Fruit fly (Drosophila melanogaster) whole organism, embryonic: ENCODE data around the gene CG46307.

Experiments used
- Atf-2 ChIP-seq: fragments of 200-800 bp; sonication (Bioruptor generic); optimal IDR thresholded peaks from 2 replicates; lab custom pipeline; 2016; ENCODE audit warnings: missing biosample characterization, missing genetic modification characterization
- BtbVII ChIP-seq: fragments of 200-800 bp; sonication (Bioruptor generic); optimal IDR thresholded peaks from 3 replicates; lab custom pipeline; 2017; ENCODE audit warnings: missing biosample characterization, mild to moderate bottlenecking, missing genetic modification characterization
- CG10431 ChIP-seq: fragments of 200-800 bp; sonication (Bioruptor generic); optimal IDR thresholded peaks from 3 replicates; lab custom pipeline; 2018; ENCODE audit warnings: missing biosample characterization, mild to moderate bottlenecking, missing genetic modification characterization
- CG11093 ChIP-seq: fragments of 200-800 bp; sonication (Bioruptor generic); IDR thresholded peaks from 3 replicates; pipeline ENCODE4 v1.3.6; 2022; ENCODE audit warnings: missing biosample characterization, missing genetic modification characterization
- CG11504 ChIP-seq: fragments of 200-800 bp; sonication (Bioruptor generic); optimal IDR thresholded peaks from 3 replicates; lab custom pipeline; 2019; ENCODE audit warnings: missing biosample characterization, mild to moderate bottlenecking, missing genetic modification characterization, moderate library complexity
- CG13424 ChIP-seq: fragments of 200-800 bp; sonication (Bioruptor generic); optimal IDR thresholded peaks from 2 replicates; lab custom pipeline; 2019; ENCODE audit warnings: missing biosample characterization, mild to moderate bottlenecking, missing genetic modification characterization, moderate library complexity
- CG1603 ChIP-seq: fragments of 200-800 bp; sonication (Bioruptor generic); optimal IDR thresholded peaks from 2 replicates; lab custom pipeline; 2019; ENCODE audit warnings: missing biosample characterization, mild to moderate bottlenecking, missing genetic modification characterization, moderate library complexity
- CG16779 ChIP-seq: fragments of 200-800 bp; sonication (Bioruptor generic); IDR thresholded peaks from 2 replicates; pipeline ENCODE4 v1.3.6; 2022; ENCODE audit warnings: missing biosample characterization, missing genetic modification characterization
- CG17829 ChIP-seq: fragments of 200-800 bp; optimal IDR thresholded peaks from 2 replicates; lab custom pipeline; 2019; ENCODE audit warnings: missing biosample characterization, mild to moderate bottlenecking, missing genetic modification characterization, moderate library complexity
- CG18476 ChIP-seq: fragments of 200-800 bp; sonication (Bioruptor generic); optimal IDR thresholded peaks from 2 replicates; lab custom pipeline; 2016; ENCODE audit warnings: missing biosample characterization, mild to moderate bottlenecking, missing genetic modification characterization
- CG2120 ChIP-seq: fragments of 200-800 bp; sonication (Bioruptor generic); optimal IDR thresholded peaks from 3 replicates; lab custom pipeline; 2016; ENCODE audit warnings: missing biosample characterization, missing genetic modification characterization
- CG2889 ChIP-seq: fragments of 200-800 bp; sonication (Bioruptor generic); IDR thresholded peaks from 3 replicates; pipeline ENCODE4 v1.3.6; 2022; ENCODE audit warnings: missing biosample characterization, missing genetic modification characterization
- CG30403 ChIP-seq: fragments of 200-800 bp; sonication (Bioruptor generic); optimal IDR thresholded peaks from 3 replicates; lab custom pipeline; 2016; ENCODE audit warnings: missing biosample characterization, missing genetic modification characterization
- CG4424 ChIP-seq: fragments of 200-800 bp; sonication (Bioruptor generic); optimal IDR thresholded peaks from 3 replicates; lab custom pipeline; 2016; ENCODE audit warnings: missing biosample characterization, missing genetic modification characterization
- CG4707 ChIP-seq: fragments of 200-800 bp; sonication (Bioruptor generic); optimal IDR thresholded peaks from 2 replicates; lab custom pipeline; 2018; ENCODE audit warnings: missing biosample characterization, mild to moderate bottlenecking, missing genetic modification characterization, moderate library complexity
- CG4820 ChIP-seq: fragments of 200-800 bp; sonication (Bioruptor generic); optimal IDR thresholded peaks from 3 replicates; lab custom pipeline; 2016; ENCODE audit warnings: missing biosample characterization, missing genetic modification characterization
- CG6813 ChIP-seq: fragments of 200-800 bp; sonication (Bioruptor generic); optimal IDR thresholded peaks from 2 replicates; lab custom pipeline; 2017; ENCODE audit warnings: missing biosample characterization, missing genetic modification characterization, mild to moderate bottlenecking, moderate library complexity, missing genetic modification reagents
- CG8290 ChIP-seq, 3 experiments: fragments of 200-800 bp; sonication (Bioruptor generic); optimal IDR thresholded peaks; 2 replicates each; lab custom pipeline; 2016 to 2019; ENCODE audit warnings: missing biosample characterization in 3 of 3, missing genetic modification characterization in 3 of 3, mild to moderate bottlenecking in 2 of 3, moderate library complexity in 1 of 3
- CG8388 ChIP-seq: fragments of 200-800 bp; sonication (Bioruptor generic); optimal IDR thresholded peaks from 2 replicates; lab custom pipeline; 2019; ENCODE audit warnings: missing biosample characterization, mild to moderate bottlenecking, missing genetic modification characterization, moderate library complexity
- E2f1 ChIP-seq: fragments of 200-800 bp; sonication (Bioruptor generic); IDR thresholded peaks from 2 replicates; pipeline ENCODE4 v1.3.6; 2022; ENCODE audit warnings: missing biosample characterization, missing genetic modification characterization
- Ets65A ChIP-seq: fragments of 200-800 bp; sonication (Bioruptor generic); peaks from one replicate; lab custom pipeline; 2016; ENCODE audit warnings: missing biosample characterization, missing genetic modification characterization
- HLHmδ ChIP-seq: fragments of 200-800 bp; sonication (Bioruptor generic); optimal IDR thresholded peaks from 2 replicates; lab custom pipeline; 2018; ENCODE audit warnings: missing biosample characterization, mild to moderate bottlenecking, missing genetic modification characterization, moderate library complexity
- Hey ChIP-seq: fragments of 200-800 bp; sonication (Bioruptor generic); optimal IDR thresholded peaks from 3 replicates; lab custom pipeline; 2018; ENCODE audit warnings: missing biosample characterization, mild to moderate bottlenecking, missing genetic modification characterization
- Hr78 ChIP-seq, 2 experiments: fragments of 200-800 bp in 1 of 2; fragments of >200 bp in 1 of 2; sonication (Bioruptor generic) in 1 of 2; optimal IDR thresholded peaks; 2 replicates each; lab custom pipeline; 2017 to 2019; ENCODE audit warnings: missing biosample characterization in 2 of 2, missing genetic modification characterization in 2 of 2, mild to moderate bottlenecking in 1 of 2, moderate library complexity in 1 of 2
- Meics ChIP-seq: fragments of 200-800 bp; sonication (Bioruptor generic); optimal IDR thresholded peaks from 2 replicates; lab custom pipeline; 2017; ENCODE audit warnings: missing biosample characterization, mild to moderate bottlenecking, missing genetic modification characterization
- Mrtf ChIP-seq: fragments of 200-800 bp; sonication (Bioruptor generic); IDR thresholded peaks from 3 replicates; pipeline ENCODE4 v1.3.6; 2022; ENCODE audit warnings: missing biosample characterization, missing genetic modification characterization
- Oli ChIP-seq: fragments of 200-800 bp; sonication (Bioruptor generic); optimal IDR thresholded peaks from 2 replicates; lab custom pipeline; 2018; ENCODE audit warnings: missing biosample characterization, mild to moderate bottlenecking, missing genetic modification characterization, moderate library complexity
- Opbp ChIP-seq: fragments of 200-800 bp; sonication (Bioruptor generic); IDR thresholded peaks from 3 replicates; pipeline ENCODE4 v1.3.6; 2022; ENCODE audit warnings: missing biosample characterization, missing genetic modification characterization; ENCODE audit not compliant: partially characterized antibody
- Optix ChIP-seq: fragments of 200-800 bp; sonication (Bioruptor generic); IDR thresholded peaks from 3 replicates; pipeline ENCODE4 v1.3.6; 2022; ENCODE audit warnings: missing biosample characterization, missing genetic modification characterization
- Sry-β ChIP-seq: fragments of 200-800 bp; sonication (Bioruptor generic); optimal IDR thresholded peaks from 2 replicates; lab custom pipeline; 2018; ENCODE audit warnings: missing biosample characterization, mild to moderate bottlenecking, missing genetic modification characterization, moderate library complexity
- ara ChIP-seq: fragments of 200-800 bp; sonication (Bioruptor generic); IDR thresholded peaks from 2 replicates; pipeline ENCODE4 v1.3.6; 2022; ENCODE audit warnings: missing biosample characterization, missing genetic modification characterization
- bab2 ChIP-seq: fragments of 200-800 bp; sonication (Bioruptor generic); optimal IDR thresholded peaks from 2 replicates; lab custom pipeline; 2016; ENCODE audit warnings: missing biosample characterization, missing genetic modification characterization
- bbx ChIP-seq: fragments of 200-800 bp; sonication (Bioruptor generic); IDR thresholded peaks from 2 replicates; pipeline ENCODE4 v1.3.6; 2022; ENCODE audit warnings: missing biosample characterization, missing genetic modification characterization; ENCODE audit not compliant: partially characterized antibody
- crol ChIP-seq: fragments of 200-800 bp; sonication (Bioruptor generic); IDR thresholded peaks from 2 replicates; pipeline ENCODE4 v1.3.6; 2022; ENCODE audit warnings: missing biosample characterization, missing genetic modification characterization
- ems ChIP-seq: fragments of 200-800 bp; sonication (Bioruptor generic); optimal IDR thresholded peaks from 3 replicates; lab custom pipeline; 2016; ENCODE audit warnings: missing biosample characterization, missing genetic modification characterization
- ind ChIP-seq: fragments of 200-800 bp; sonication (Bioruptor generic); optimal IDR thresholded peaks from 3 replicates; lab custom pipeline; 2016; ENCODE audit warnings: missing biosample characterization, missing genetic modification characterization
- inv ChIP-seq: fragments of 200-800 bp; sonication (Bioruptor generic); IDR thresholded peaks from 2 replicates; pipeline ENCODE4 v1.3.6; 2022; ENCODE audit warnings: missing biosample characterization, missing genetic modification characterization; ENCODE audit not compliant: partially characterized antibody
- lmd ChIP-seq: fragments of 200-800 bp; sonication (Bioruptor generic); IDR thresholded peaks from 2 replicates; pipeline ENCODE4 v1.3.6; 2022; ENCODE audit warnings: missing biosample characterization, missing genetic modification characterization
- prd ChIP-seq, 3 experiments: fragments of >200 bp in 2 of 3; fragments of 200-800 bp in 1 of 3; sonication (Bioruptor generic) in 1 of 3; optimal IDR thresholded peaks in 2 of 3; IDR thresholded peaks in 1 of 3; 2 replicates in 2 of 3; 3 replicates in 1 of 3; pipeline versions ENCODE4 v1.3.6 to Lab custom; 2017 to 2022; ENCODE audit warnings: missing biosample characterization in 1 of 3, missing genetic modification characterization in 1 of 3
- pros ChIP-seq: fragments of 200-800 bp; sonication (Bioruptor generic); optimal IDR thresholded peaks from 3 replicates; lab custom pipeline; 2019; ENCODE audit warnings: missing biosample characterization, mild to moderate bottlenecking, missing genetic modification characterization, moderate library complexity
- ro ChIP-seq: fragments of 200-800 bp; sonication (Bioruptor generic); IDR thresholded peaks from 2 replicates; pipeline ENCODE4 v1.3.6; 2022; ENCODE audit warnings: missing biosample characterization, missing genetic modification characterization
- sens ChIP-seq: fragments of 200-800 bp; sonication (Bioruptor generic); peaks from one replicate; lab custom pipeline; 2016; ENCODE audit warnings: missing biosample characterization, missing genetic modification characterization
- sisA ChIP-seq: fragments of 200-800 bp; sonication (Bioruptor generic); IDR thresholded peaks from 2 replicates; pipeline ENCODE4 v1.3.6; 2022; ENCODE audit warnings: missing biosample characterization, missing genetic modification characterization
- slp2 ChIP-seq: fragments of 200-800 bp; sonication (Bioruptor generic); optimal IDR thresholded peaks from 2 replicates; lab custom pipeline; 2016; ENCODE audit warnings: missing biosample characterization, missing genetic modification characterization
- so ChIP-seq: fragments of 200-800 bp; sonication (Bioruptor generic); IDR thresholded peaks from 3 replicates; pipeline ENCODE4 v1.3.6; 2022; ENCODE audit warnings: missing biosample characterization, missing genetic modification characterization
- sob ChIP-seq: fragments of 200-800 bp; sonication (Bioruptor generic); IDR thresholded peaks from 2 replicates; pipeline ENCODE4 v1.3.6; 2022; ENCODE audit warnings: missing biosample characterization, missing genetic modification characterization
- tna ChIP-seq: fragments of 200-800 bp; sonication (Bioruptor generic); IDR thresholded peaks from 2 replicates; pipeline ENCODE4 v1.3.6; 2022; ENCODE audit warnings: missing biosample characterization, missing genetic modification characterization; ENCODE audit not compliant: partially characterized antibody
- usp ChIP-seq: fragments of >200 bp; optimal IDR thresholded peaks from 2 replicates; lab custom pipeline; 2017; ENCODE audit warnings: missing biosample characterization, missing genetic modification characterization
- vfl ChIP-seq: fragments of 200-800 bp; sonication (Bioruptor generic); optimal IDR thresholded peaks from 2 replicates; lab custom pipeline; 2016; ENCODE audit warnings: missing biosample characterization, missing genetic modification characterization

The CG46307 gene

DNA sequence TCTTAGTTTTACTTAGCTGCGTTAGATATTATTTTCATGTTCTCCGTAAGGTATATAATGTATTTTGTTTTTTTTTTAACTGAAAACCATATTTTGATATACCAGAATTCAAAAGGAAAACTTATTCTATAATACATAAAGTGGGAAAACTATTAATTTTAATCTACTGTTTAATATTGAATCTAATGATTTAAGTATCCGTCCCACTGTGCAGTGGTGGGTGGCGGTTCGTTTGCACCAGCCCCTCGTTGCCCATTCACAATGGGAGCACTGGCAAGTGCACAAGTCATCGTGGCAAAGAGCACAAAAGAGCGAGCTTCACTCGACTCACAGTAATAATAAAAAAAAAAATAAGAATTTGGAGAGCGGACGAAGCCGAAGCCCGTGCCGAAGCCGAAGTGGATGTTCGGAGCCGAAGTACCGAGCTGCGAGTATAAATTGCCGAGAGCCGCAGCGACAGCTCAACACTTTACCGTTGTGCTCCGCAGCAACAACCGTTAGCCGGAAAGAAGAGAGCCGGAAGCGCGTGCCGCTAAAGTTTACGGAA, 7.8 kb upstream of the CG46307 start, which contains the start of gene CG34136:
CG34136 (plus strand) TSS at position 475 of the 547 bp plus-strand sequence.
- TF ChIP-seq ind (peak; percentile 29), ro (no peak), bbx (GFP tag; lab: Robert Waterston, UW) (peak; percentile 25; the same call in 1 of the 2 replicates), CG16779 (GFP tag; lab: Robert Waterston, UW) (no peak), CG6813 (GFP tag; lab: Kevin White, UChicago) (peak; percentile 59), CG18476 (GFP tag; lab: Kevin White, UChicago) (peak; percentile 42), crol (GFP tag; lab: Robert Waterston, UW) (no peak), Mrtf (GFP tag; lab: Robert Waterston, UW) (no peak), CG1603 (tag; lab: Kevin White, UChicago) (no peak), bab2 (GFP tag; lab: Kevin White, UChicago) (no peak), CG30403 (GFP tag; lab: Kevin White, UChicago) (peak; percentile 53), sisA (GFP tag; lab: Robert Waterston, UW) (0 out of 2 replicates have a peak, but pooled peaks have one; percentile 28), slp2 (GFP tag; lab: Kevin White, UChicago) (no peak), Optix (GFP tag; lab: Robert Waterston, UW) (no peak), Opbp (GFP tag; lab: Robert Waterston, UW) (no peak), CG17829 (tag; lab: Kevin White, UChicago) (peak; percentile 24), Hey (tag; lab: Kevin White, UChicago) (no peak), CG11504 (no peak), Hr78 (GFP tag; optimal IDR thresholded peaks at IDR 0.05; lab: Kevin White, UChicago) (peak in 1 of 2 experiments; percentile 66), CG8388 (GFP tag; lab: Kevin White, UChicago) (peak; percentile 15), HLHmδ (no peak), Oli (peak; percentile 61), pros (GFP tag; lab: Kevin White, UChicago) (peak; percentile 59), CG11093 (no peak), inv (GFP tag; lab: Robert Waterston, UW) (no peak), Sry-β (GFP tag; lab: Kevin White, UChicago) (no peak), CG2889 (no peak), E2f1 (GFP tag; lab: Robert Waterston, UW) (peak; percentile 26; the same call in 1 of the 2 replicates), vfl (GFP tag; lab: Kevin White, UChicago) (no peak), ara (GFP tag; lab: Robert Waterston, UW) (no peak), tna (GFP tag; lab: Robert Waterston, UW) (no peak), Atf-2 (GFP tag; lab: Kevin White, UChicago) (peak; percentile 16), CG4707 (GFP tag; lab: Kevin White, UChicago) (peak; percentile 73), ems (GFP tag; lab: Kevin White, UChicago) (no peak), CG13424 (tag; lab: Kevin White, UChicago) (peak; percentile 41), CG10431 (peak; percentile 69), Meics (GFP tag; lab: Kevin White, UChicago) (peak; percentile 33), sob (peak; percentile 46; the same call in 1 of the 2 replicates), so (GFP tag; lab: Robert Waterston, UW) (0 out of 3 replicates have a peak, but pooled peaks have one; percentile 26), sens (GFP tag; lab: Kevin White, UChicago) (peak; percentile 85), CG2120 (GFP tag; lab: Kevin White, UChicago) (peak; percentile 25), BtbVII (GFP tag; lab: Kevin White, UChicago) (peak; percentile 6), Ets65A (GFP tag; lab: Kevin White, UChicago) (no peak), CG8290 (GFP tag; optimal IDR thresholded peaks at IDR 0.05; lab: Kevin White, UChicago) (no peak), CG8290 (tag; optimal IDR thresholded peaks at IDR 0.05; lab: Kevin White, UChicago) (no peak), CG4820 (no peak), lmd (GFP tag; lab: Robert Waterston, UW) (0 out of 2 replicates have a peak, but pooled peaks have one; percentile 42), prd (optimal IDR thresholded peaks at IDR 0.05; lab: Kevin White, UChicago) (no peak), prd (GFP tag; IDR thresholded peaks at IDR 0.05; lab: Robert Waterston, UW) (peak; percentile 30; the same call in 1 of the 3 replicates), CG4424 (GFP tag; lab: Kevin White, UChicago) (peak; percentile 58), usp (GFP tag; lab: Kevin White, UChicago) (no peak)
